Worm (Caenorhabditis elegans) whole organism, young adult: ENCODE measurements around the gene str-190.

Source experiments
- F33H1.4 ChIP-seq: fragments of 200-800 bp; sonication (Bioruptor generic); IDR thresholded peaks from 2 replicates; pipeline ENCODE4 v1.3.6; 2022; ENCODE audit warnings: missing genetic modification reagents, missing genetic modification characterization, missing compliant biosample characterization
- K12H6.12 ChIP-seq: fragments of 200-800 bp; sonication (Bioruptor generic); optimal IDR thresholded peaks from 2 replicates; lab custom pipeline; 2018; ENCODE audit warnings: mild to moderate bottlenecking, missing genetic modification characterization, missing compliant biosample characterization
- Y53G8AR.9 ChIP-seq: fragments of 200-800 bp; sonication (Bioruptor generic); conservative IDR thresholded peaks from 2 replicates; pipeline ENCODE4 v1.3.6; 2022; ENCODE audit warnings: missing genetic modification reagents, missing genetic modification characterization, missing compliant biosample characterization
- madf-6 ChIP-seq: fragments of 200-800 bp; sonication (Bioruptor generic); IDR thresholded peaks from 2 replicates; pipeline ENCODE4 v1.3.6; 2022; ENCODE audit warnings: missing genetic modification reagents, missing genetic modification characterization, missing compliant biosample characterization

- TF ChIP-seq Y53G8AR.9 (GFP tag; lab: Robert Waterston, UW) (no peak), K12H6.12 (no peak), madf-6 (no peak), F33H1.4 (no peak)
Observed at ce11 chrV:7522279-7522678, 44.0 kb upstream of the str-190 start, which contains the start of gene C54F6.15.
